Worm (Caenorhabditis elegans) whole organism, L2 larva: ENCODE data around the gene lev-8.

Source experiments
- ZK546.5 ChIP-seq: sonication (generic microtip); optimal IDR thresholded peaks from 2 replicates; lab custom pipeline; 2017; ENCODE audit warnings: missing biosample characterization, missing genetic modification characterization
- aly-2 ChIP-seq: fragments of 150-350 bp; optimal IDR thresholded peaks from 2 replicates; lab custom pipeline; 2014; ENCODE audit warnings: missing biosample characterization, missing genetic modification characterization
- dmd-4 ChIP-seq: sonication (generic microtip); optimal IDR thresholded peaks from 2 replicates; lab custom pipeline; 2017; ENCODE audit warnings: missing biosample characterization, missing genetic modification characterization
- lin-11 ChIP-seq: fragments of 150-350 bp; sonication (generic microtip); optimal IDR thresholded peaks from 2 replicates; lab custom pipeline; 2014; ENCODE audit warnings: missing biosample characterization, missing genetic modification characterization, inconsistent platforms, mixed read lengths
- lin-13 ChIP-seq: fragments of 150-350 bp; optimal IDR thresholded peaks from 2 replicates; lab custom pipeline; 2014; ENCODE audit warnings: missing biosample characterization, missing genetic modification reagents, missing genetic modification characterization
- lsy-2 ChIP-seq, 2 experiments: fragments of 150-350 bp in 1 of 2; sonication (generic microtip) in 1 of 2; optimal IDR thresholded peaks; 2 replicates each; lab custom pipeline; 2014 to 2017; ENCODE audit warnings: missing biosample characterization in 2 of 2, missing genetic modification characterization in 2 of 2
- mab-5 ChIP-seq: fragments of 150-350 bp; optimal IDR thresholded peaks from 2 replicates; lab custom pipeline; 2014; ENCODE audit warnings: missing biosample characterization, missing genetic modification characterization
- nhr-10 ChIP-seq: sonication (generic microtip); optimal IDR thresholded peaks from 2 replicates; lab custom pipeline; 2017; ENCODE audit warnings: missing biosample characterization, missing genetic modification characterization
- nhr-11 ChIP-seq: fragments of 150-350 bp; optimal IDR thresholded peaks from 2 replicates; lab custom pipeline; 2014; ENCODE audit warnings: missing biosample characterization, missing genetic modification characterization
- nhr-12 ChIP-seq: fragments of 150-350 bp; optimal IDR thresholded peaks from 2 replicates; lab custom pipeline; 2014; ENCODE audit warnings: missing biosample characterization, missing genetic modification characterization
- snpc-4 ChIP-seq: fragments of 150-350 bp; optimal IDR thresholded peaks from 2 replicates; lab custom pipeline; 2014; ENCODE audit warnings: missing biosample characterization, missing genetic modification characterization
- zag-1 ChIP-seq: fragments of 150-350 bp; optimal IDR thresholded peaks from 2 replicates; lab custom pipeline; 2014; ENCODE audit warnings: missing biosample characterization, missing genetic modification characterization
- ztf-4 ChIP-seq: fragments of 150-350 bp; optimal IDR thresholded peaks from 2 replicates; lab custom pipeline; 2014; ENCODE audit warnings: missing biosample characterization, missing genetic modification characterization

- TF ChIP-seq lsy-2 (tag; optimal IDR thresholded peaks at IDR 0.05; lab: Kevin White, UChicago), result no peak
- no peak for TF ChIP-seq dmd-4 (tag; lab: Kevin White, UChicago)
- TF ChIP-seq ZK546.5, result no peak
- no peak for TF ChIP-seq lin-11 (tag; lab: Kevin White, UChicago)
- TF ChIP-seq mab-5, result no peak
- TF ChIP-seq nhr-12, result no peak
- no peak for TF ChIP-seq aly-2
- no peak for TF ChIP-seq lin-13 (GFP tag; lab: Kevin White, UChicago)
- TF ChIP-seq ztf-4 (tag; lab: Kevin White, UChicago), result no peak
- no peak for TF ChIP-seq nhr-11
- no peak for TF ChIP-seq nhr-10 (tag; lab: Kevin White, UChicago)
- TF ChIP-seq snpc-4 (tag; lab: Kevin White, UChicago), result no peak
- no peak for TF ChIP-seq zag-1 (tag; lab: Kevin White, UChicago)
These were observed 39.9 kb downstream of the lev-8 start for ce11 chrX:11600488-11601106.
